Fruit fly (Drosophila melanogaster) whole organism, embryonic: Measurements from ENCODE around the gene Tsp33B.

Experiments
- Bgb ChIP-seq: fragments of 200-800 bp; sonication (Bioruptor generic); IDR thresholded peaks from 2 replicates; pipeline ENCODE4 v1.3.6; 2022; ENCODE audit warnings: missing biosample characterization, missing genetic modification characterization; ENCODE audit not compliant: partially characterized antibody
- CG11085 ChIP-seq: fragments of 200-800 bp; sonication (Bioruptor generic); IDR thresholded peaks from 2 replicates; pipeline ENCODE4 v1.3.6; 2022; ENCODE audit warnings: missing biosample characterization, missing genetic modification characterization
- CG1602 ChIP-seq: fragments of 200-800 bp; sonication (Bioruptor generic); optimal IDR thresholded peaks from 3 replicates; lab custom pipeline; 2016; ENCODE audit warnings: missing biosample characterization, missing genetic modification characterization
- CG16779 ChIP-seq: fragments of 200-800 bp; sonication (Bioruptor generic); IDR thresholded peaks from 2 replicates; pipeline ENCODE4 v1.3.6; 2022; ENCODE audit warnings: missing biosample characterization, missing genetic modification characterization
- CG18764 ChIP-seq: fragments of 200-800 bp; sonication (Bioruptor generic); optimal IDR thresholded peaks from 3 replicates; lab custom pipeline; 2016; ENCODE audit warnings: missing biosample characterization, missing genetic modification characterization
- CG6654 ChIP-seq: fragments of 200-800 bp; sonication (Bioruptor generic); optimal IDR thresholded peaks from 2 replicates; lab custom pipeline; 2017; ENCODE audit warnings: missing biosample characterization, mild to moderate bottlenecking, missing genetic modification characterization
- CG9215 ChIP-seq: fragments of 200-800 bp; sonication (Bioruptor generic); IDR thresholded peaks from 2 replicates; pipeline ENCODE4 v1.3.6; 2022; ENCODE audit warnings: missing biosample characterization, missing genetic modification characterization
- Dfd ChIP-seq, 2 experiments: fragments of >200 bp; optimal IDR thresholded peaks; 2 replicates each; lab custom pipeline; 2017; ENCODE audit warnings: missing biosample characterization in 2 of 2, missing genetic modification characterization in 2 of 2
- Gug ChIP-seq: fragments of 200-800 bp; sonication (Bioruptor generic); IDR thresholded peaks from 4 replicates; pipeline ENCODE4 v1.3.6; 2022; ENCODE audit warnings: missing biosample characterization, missing genetic modification characterization
- TFAM ChIP-seq: fragments of 200-800 bp; sonication (Bioruptor generic); optimal IDR thresholded peaks from 2 replicates; lab custom pipeline; 2017; ENCODE audit warnings: missing biosample characterization, missing genetic modification characterization, inconsistent platforms
- esg ChIP-seq: fragments of 200-800 bp; sonication (Bioruptor generic); conservative IDR thresholded peaks from 2 replicates; pipeline ENCODE4 v1.3.6; 2022; ENCODE audit warnings: missing biosample characterization, missing genetic modification characterization
- kay ChIP-seq: fragments of 200-800 bp; sonication (Bioruptor generic); optimal IDR thresholded peaks from 2 replicates; lab custom pipeline; 2016; ENCODE audit warnings: missing biosample characterization, missing genetic modification characterization
- peb ChIP-seq: fragments of 200-800 bp; sonication (Bioruptor generic); IDR thresholded peaks from 2 replicates; pipeline ENCODE4 v1.3.6; 2022; ENCODE audit warnings: missing biosample characterization, missing genetic modification characterization
- scrt ChIP-seq: fragments of 200-800 bp; sonication (Bioruptor generic); optimal IDR thresholded peaks from 2 replicates; lab custom pipeline; 2018; ENCODE audit warnings: missing biosample characterization, mild to moderate bottlenecking, missing genetic modification characterization, moderate library complexity

DNA sequence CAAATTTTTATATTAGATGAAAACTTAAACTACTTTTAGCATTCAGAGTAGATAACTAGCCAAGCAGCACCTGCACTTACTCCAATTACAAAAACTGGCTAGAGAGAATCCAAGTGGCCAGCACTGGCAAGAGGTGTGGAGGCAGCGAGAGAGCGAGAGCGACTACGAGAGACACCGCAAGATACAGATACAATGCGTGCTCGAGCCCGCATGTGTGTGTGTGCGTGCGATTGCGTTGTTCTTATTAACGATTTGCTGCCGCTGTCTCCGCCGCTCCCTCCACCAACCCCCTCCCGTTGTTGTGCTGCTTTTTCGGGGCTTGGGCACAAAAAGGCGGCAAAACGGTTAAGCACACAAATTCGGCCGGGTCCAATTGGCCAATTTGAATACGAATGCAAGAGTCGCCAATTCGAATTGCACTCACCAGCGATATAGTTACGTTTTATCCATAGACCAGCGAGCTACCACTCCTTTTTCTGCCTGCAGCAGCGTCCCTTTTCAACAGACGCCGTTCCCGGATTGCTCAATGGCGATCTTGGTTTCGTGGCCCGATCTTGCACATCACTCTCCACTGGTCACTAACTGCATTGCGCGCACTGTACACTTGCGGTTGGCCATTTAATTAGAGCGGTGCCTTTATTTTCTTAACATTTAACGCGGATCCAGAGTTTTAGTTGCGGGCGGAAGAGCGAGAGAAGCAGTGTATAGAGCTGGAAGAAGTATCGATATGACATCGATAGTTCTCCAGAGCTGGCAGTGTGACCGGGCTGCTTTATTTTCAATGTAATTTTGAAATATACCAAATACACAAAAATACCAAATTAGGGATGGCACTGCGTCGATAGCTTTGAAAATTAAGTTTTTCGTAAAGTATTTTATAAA, 16.8 kb upstream of the Tsp33B start, which contains the start of gene crol:
- TF ChIP-seq CG11085 (GFP tag; lab: Robert Waterston, UW) (peak; percentile 13; the same call in 1 of the 2 replicates), TFAM (GFP tag; lab: Kevin White, UChicago) (no peak), kay (GFP tag; lab: Kevin White, UChicago) (no peak), peb (GFP tag; lab: Robert Waterston, UW) (no peak), CG1602 (GFP tag; lab: Kevin White, UChicago) (no peak), CG9215 (GFP tag; lab: Robert Waterston, UW) (no peak), CG6654 (no peak), Dfd (GFP tag; optimal IDR thresholded peaks at IDR 0.05; lab: Kevin White, UChicago) (no peak), CG16779 (GFP tag; lab: Robert Waterston, UW) (no peak), Gug (GFP tag; lab: Robert Waterston, UW) (peak; percentile 13; the same call in 1 of the 4 replicates), scrt (GFP tag; lab: Kevin White, UChicago) (no peak), Bgb (peak; percentile 85), esg (GFP tag; lab: Robert Waterston, UW) (no peak), CG18764 (GFP tag; lab: Kevin White, UChicago) (no peak)
